Fruit fly (Drosophila melanogaster) whole organism, embryonic: ENCODE measurements around the gene CG32772.

Source experiments
- ATbp ChIP-seq: fragments of 200-800 bp; sonication (Bioruptor generic); optimal IDR thresholded peaks from 2 replicates; lab custom pipeline; 2017; ENCODE audit warnings: missing biosample characterization, mild to moderate bottlenecking, missing genetic modification characterization, missing genetic modification reagents
- B-H2 ChIP-seq: fragments of 200-800 bp; sonication (Bioruptor generic); optimal IDR thresholded peaks from 2 replicates; lab custom pipeline; 2018; ENCODE audit warnings: missing biosample characterization, mild to moderate bottlenecking, missing genetic modification characterization
- CG11247 ChIP-seq: fragments of 200-800 bp; sonication (Bioruptor generic); IDR thresholded peaks from 2 replicates; pipeline ENCODE4 v1.3.6; 2022; ENCODE audit warnings: missing biosample characterization, missing genetic modification characterization
- CG12219 ChIP-seq: fragments of 200-800 bp; sonication (Bioruptor generic); optimal IDR thresholded peaks from 3 replicates; lab custom pipeline; 2018; ENCODE audit warnings: missing biosample characterization, mild to moderate bottlenecking, missing genetic modification characterization
- CG12391 ChIP-seq: fragments of 200-800 bp; sonication (Bioruptor generic); optimal IDR thresholded peaks from 3 replicates; lab custom pipeline; 2018; ENCODE audit warnings: missing biosample characterization, mild to moderate bottlenecking, missing genetic modification characterization, moderate library complexity
- CG12942 ChIP-seq: fragments of 200-800 bp; sonication (Bioruptor generic); optimal IDR thresholded peaks from 3 replicates; lab custom pipeline; 2016; ENCODE audit warnings: missing biosample characterization, missing genetic modification characterization
- CG1792 ChIP-seq: fragments of 200-800 bp; sonication (Bioruptor generic); optimal IDR thresholded peaks from 2 replicates; lab custom pipeline; 2016; ENCODE audit warnings: missing biosample characterization, missing genetic modification characterization
- CG31224 ChIP-seq: fragments of 200-800 bp; sonication (Bioruptor generic); IDR thresholded peaks from 2 replicates; pipeline ENCODE4 v1.3.6; 2022; ENCODE audit warnings: missing biosample characterization, missing genetic modification characterization
- CG32772 ChIP-seq: fragments of 200-800 bp; sonication (Bioruptor generic); IDR thresholded peaks from 2 replicates; pipeline ENCODE4 v1.3.6; 2022; ENCODE audit warnings: missing biosample characterization, missing genetic modification characterization
- CG3281 ChIP-seq: fragments of 200-800 bp; sonication (Bioruptor generic); optimal IDR thresholded peaks from 3 replicates; lab custom pipeline; 2017; ENCODE audit warnings: missing biosample characterization, mild to moderate bottlenecking, missing genetic modification characterization
- CG4360 ChIP-seq: fragments of 200-800 bp; sonication (Bioruptor generic); IDR thresholded peaks from 2 replicates; pipeline ENCODE4 v1.3.6; 2022; ENCODE audit warnings: missing biosample characterization, missing genetic modification characterization
- CG8089 ChIP-seq: fragments of 200-800 bp; sonication (Bioruptor generic); optimal IDR thresholded peaks from 3 replicates; lab custom pipeline; 2016; ENCODE audit warnings: missing biosample characterization, missing genetic modification characterization
- CG9727 ChIP-seq: fragments of 200-800 bp; sonication (Bioruptor generic); optimal IDR thresholded peaks from 3 replicates; lab custom pipeline; 2017; ENCODE audit warnings: missing biosample characterization, mild to moderate bottlenecking, missing genetic modification characterization
- Chrac-16 ChIP-seq: fragments of 200-800 bp; sonication (Bioruptor generic); optimal IDR thresholded peaks from 3 replicates; lab custom pipeline; 2016; ENCODE audit warnings: missing biosample characterization, missing genetic modification characterization
- Drgx ChIP-seq: fragments of 200-800 bp; sonication (Bioruptor generic); IDR thresholded peaks from 2 replicates; pipeline ENCODE4 v1.3.6; 2022; ENCODE audit warnings: missing biosample characterization, missing genetic modification characterization
- Ets65A ChIP-seq: fragments of 200-800 bp; sonication (Bioruptor generic); peaks from one replicate; lab custom pipeline; 2016; ENCODE audit warnings: missing biosample characterization, missing genetic modification characterization
- Ets97D ChIP-seq: fragments of 200-800 bp; sonication (Bioruptor generic); optimal IDR thresholded peaks from 3 replicates; lab custom pipeline; 2016; ENCODE audit warnings: missing biosample characterization, missing genetic modification characterization
- HLHmδ ChIP-seq: fragments of 200-800 bp; sonication (Bioruptor generic); optimal IDR thresholded peaks from 2 replicates; lab custom pipeline; 2018; ENCODE audit warnings: missing biosample characterization, mild to moderate bottlenecking, missing genetic modification characterization, moderate library complexity
- Hr39 ChIP-seq: fragments of >200 bp; optimal IDR thresholded peaks from 2 replicates; lab custom pipeline; 2017
- NFAT ChIP-seq: fragments of 200-800 bp; sonication (Bioruptor generic); IDR thresholded peaks from 2 replicates; pipeline ENCODE4 v1.3.6; 2022; ENCODE audit warnings: missing biosample characterization, missing genetic modification characterization
- Nf-YA ChIP-seq: fragments of 200-800 bp; sonication (Bioruptor generic); IDR thresholded peaks from 2 replicates; pipeline ENCODE4 v1.3.6; 2022; ENCODE audit warnings: missing biosample characterization, missing genetic modification characterization
- Nf-YC ChIP-seq: fragments of 200-800 bp; optimal IDR thresholded peaks from 3 replicates; lab custom pipeline; 2019; ENCODE audit warnings: missing biosample characterization, mild to moderate bottlenecking, missing genetic modification characterization, moderate library complexity
- Ptx1 ChIP-seq: fragments of 200-800 bp; sonication (Bioruptor generic); IDR thresholded peaks from 2 replicates; pipeline ENCODE4 v1.3.6; 2022; ENCODE audit warnings: missing biosample characterization, missing genetic modification characterization
- ab ChIP-seq: fragments of 200-800 bp; sonication (Bioruptor generic); optimal IDR thresholded peaks from 2 replicates; lab custom pipeline; 2016; ENCODE audit warnings: missing biosample characterization, missing genetic modification characterization
- ash1 ChIP-seq: fragments of 200-800 bp; sonication (Bioruptor generic); optimal IDR thresholded peaks from 2 replicates; lab custom pipeline; 2018; ENCODE audit warnings: missing biosample characterization, mild to moderate bottlenecking, missing genetic modification characterization
- bbx ChIP-seq: fragments of 200-800 bp; sonication (Bioruptor generic); IDR thresholded peaks from 2 replicates; pipeline ENCODE4 v1.3.6; 2022; ENCODE audit warnings: missing biosample characterization, missing genetic modification characterization; ENCODE audit not compliant: partially characterized antibody
- bigmax ChIP-seq: fragments of 200-800 bp; sonication (Bioruptor generic); optimal IDR thresholded peaks from 2 replicates; lab custom pipeline; 2018; ENCODE audit warnings: missing biosample characterization, mild to moderate bottlenecking, missing genetic modification characterization
- bowl ChIP-seq: fragments of 200-800 bp; sonication (Bioruptor generic); IDR thresholded peaks from 2 replicates; pipeline ENCODE4 v1.3.6; 2022; ENCODE audit warnings: missing biosample characterization, missing genetic modification characterization
- danr ChIP-seq: fragments of 200-800 bp; sonication (Bioruptor generic); IDR thresholded peaks from 2 replicates; pipeline ENCODE4 v1.3.6; 2022; ENCODE audit warnings: missing biosample characterization, missing genetic modification characterization
- dm ChIP-seq: fragments of 200-800 bp; sonication (Bioruptor generic); optimal IDR thresholded peaks from 3 replicates; lab custom pipeline; 2016; ENCODE audit warnings: missing biosample characterization, missing genetic modification characterization
- exex ChIP-seq: fragments of 200-800 bp; sonication (Bioruptor generic); optimal IDR thresholded peaks from 4 replicates; lab custom pipeline; 2018; ENCODE audit warnings: missing biosample characterization, mild to moderate bottlenecking, missing genetic modification characterization, moderate library complexity
- ftz-f1 ChIP-seq: fragments of 200-800 bp; sonication (Bioruptor generic); optimal IDR thresholded peaks from 2 replicates; lab custom pipeline; 2016; ENCODE audit warnings: missing biosample characterization, missing genetic modification characterization
- mam ChIP-seq: fragments of 200-800 bp; sonication (Bioruptor generic); optimal IDR thresholded peaks from 3 replicates; lab custom pipeline; 2016; ENCODE audit warnings: missing biosample characterization, missing genetic modification characterization
- nerfin-1 ChIP-seq: fragments of 200-800 bp; sonication (Bioruptor generic); optimal IDR thresholded peaks from 3 replicates; lab custom pipeline; 2019; ENCODE audit warnings: missing biosample characterization, mild to moderate bottlenecking, missing genetic modification characterization, moderate library complexity
- odd ChIP-seq: fragments of 200-800 bp; sonication (Bioruptor generic); optimal IDR thresholded peaks from 2 replicates; lab custom pipeline; 2017; ENCODE audit warnings: missing biosample characterization, mild to moderate bottlenecking, missing genetic modification characterization
- p53 ChIP-seq: fragments of 200-800 bp; sonication (Bioruptor generic); optimal IDR thresholded peaks from 2 replicates; lab custom pipeline; 2016; ENCODE audit warnings: missing biosample characterization, missing genetic modification characterization
- pros ChIP-seq: fragments of 200-800 bp; sonication (Bioruptor generic); optimal IDR thresholded peaks from 3 replicates; lab custom pipeline; 2019; ENCODE audit warnings: missing biosample characterization, mild to moderate bottlenecking, missing genetic modification characterization, moderate library complexity
- sens-2 ChIP-seq: fragments of 200-800 bp; sonication (Bioruptor generic); IDR thresholded peaks from 2 replicates; pipeline ENCODE4 v1.3.6; 2022; ENCODE audit warnings: missing biosample characterization, missing genetic modification characterization
- slou ChIP-seq: fragments of 200-800 bp; sonication (Bioruptor generic); optimal IDR thresholded peaks from 3 replicates; lab custom pipeline; 2016; ENCODE audit warnings: missing biosample characterization, missing genetic modification characterization
- toy ChIP-seq: fragments of 200-800 bp; sonication (Bioruptor generic); IDR thresholded peaks from 2 replicates; pipeline ENCODE4 v1.3.6; 2022; ENCODE audit warnings: missing biosample characterization, missing genetic modification characterization
- unc-4 ChIP-seq: fragments of 200-800 bp; sonication (Bioruptor generic); IDR thresholded peaks from 2 replicates; pipeline ENCODE4 v1.3.6; 2022; ENCODE audit warnings: missing biosample characterization, missing genetic modification characterization; ENCODE audit not compliant: partially characterized antibody
- usp ChIP-seq: fragments of >200 bp; optimal IDR thresholded peaks from 2 replicates; lab custom pipeline; 2017; ENCODE audit warnings: missing biosample characterization, missing genetic modification characterization
- wdn ChIP-seq: fragments of 200-800 bp; sonication (Bioruptor generic); IDR thresholded peaks from 2 replicates; pipeline ENCODE4 v1.3.6; 2022; ENCODE audit warnings: missing biosample characterization, missing genetic modification characterization

The CG32772 gene

DNA sequence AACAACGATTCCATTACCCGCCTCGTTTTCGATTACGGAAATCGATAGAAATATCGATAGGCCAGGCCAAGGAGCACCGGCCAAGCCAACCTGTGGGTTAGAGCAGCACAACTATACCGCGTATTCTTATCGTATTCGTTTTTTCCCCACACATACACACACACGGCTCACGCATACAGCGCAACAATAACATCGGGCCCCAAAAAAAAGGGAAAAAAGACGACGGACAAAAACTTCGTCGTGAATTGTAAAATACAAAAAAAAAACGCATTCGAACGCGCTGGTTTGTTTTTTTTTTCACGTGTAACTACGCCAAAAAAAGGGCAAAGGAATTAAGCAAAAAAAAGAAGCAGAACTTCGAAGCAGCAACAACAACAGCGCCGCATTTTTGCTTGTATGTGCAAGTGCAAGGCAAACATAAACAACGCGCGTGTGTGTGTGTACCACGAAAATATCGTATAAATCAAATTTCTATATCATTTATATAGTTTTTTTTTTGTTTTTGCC, at the start of gene CG32772 (continued):
- TF ChIP-seq toy (GFP tag; lab: Robert Waterston, UW), result no peak
- TF ChIP-seq ab (GFP tag; lab: Kevin White, UChicago), result no peak
- TF ChIP-seq exex (tag; lab: Kevin White, UChicago), result no peak
- TF ChIP-seq p53, result no peak
- TF ChIP-seq ATbp (GFP tag; lab: Kevin White, UChicago), result no peak
- no peak for TF ChIP-seq bowl
- TF ChIP-seq sens-2 (GFP tag; lab: Robert Waterston, UW), result no peak
- TF ChIP-seq CG1792 (GFP tag; lab: Kevin White, UChicago), result no peak
- no peak for TF ChIP-seq B-H2 (GFP tag; lab: Kevin White, UChicago)
- TF ChIP-seq HLHmδ (GFP tag; lab: Kevin White, UChicago), result no peak
- no peak for TF ChIP-seq danr
- no peak for TF ChIP-seq CG11247 (GFP tag; lab: Robert Waterston, UW)
- TF ChIP-seq wdn (GFP tag; lab: Robert Waterston, UW), result no peak
- no peak for TF ChIP-seq CG9727
- no peak for TF ChIP-seq ftz-f1
- TF ChIP-seq mam (GFP tag; lab: Kevin White, UChicago), result no peak
- no peak for TF ChIP-seq Ets65A (GFP tag; lab: Kevin White, UChicago)
- TF ChIP-seq Ptx1 (GFP tag; lab: Robert Waterston, UW), result no peak
- peak; percentile 74 for TF ChIP-seq unc-4 (GFP tag; lab: Robert Waterston, UW)
- peak; percentile 78 for TF ChIP-seq CG4360
- no peak for TF ChIP-seq Chrac-16
- no peak for TF ChIP-seq CG3281
- TF ChIP-seq, all 482 proteins: peak for 91

DNA sequence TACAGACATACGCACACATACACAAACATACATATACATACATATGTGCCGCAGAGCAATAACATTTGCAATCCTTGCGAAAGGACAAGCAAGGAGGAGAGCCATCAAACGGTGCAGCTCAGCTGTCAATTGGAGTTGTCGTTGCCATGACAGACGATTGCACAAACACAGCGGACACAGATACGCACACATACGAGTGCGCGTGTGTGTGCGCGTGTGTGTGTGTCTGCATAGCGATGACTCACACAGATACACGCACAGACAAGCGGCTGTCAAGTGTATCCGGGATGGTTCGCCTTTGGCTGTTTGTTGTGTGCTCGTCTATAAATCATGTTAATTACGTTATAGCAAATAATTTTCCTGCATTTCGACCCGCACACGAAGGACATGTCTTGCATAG, 48.6 kb upstream of the CG32772 start:
- TF ChIP-seq Hr39 (lab: Kevin White, UChicago), result peak; percentile 95
- TF ChIP-seq CG31224 (GFP tag; lab: Robert Waterston, UW), result no peak

DNA sequence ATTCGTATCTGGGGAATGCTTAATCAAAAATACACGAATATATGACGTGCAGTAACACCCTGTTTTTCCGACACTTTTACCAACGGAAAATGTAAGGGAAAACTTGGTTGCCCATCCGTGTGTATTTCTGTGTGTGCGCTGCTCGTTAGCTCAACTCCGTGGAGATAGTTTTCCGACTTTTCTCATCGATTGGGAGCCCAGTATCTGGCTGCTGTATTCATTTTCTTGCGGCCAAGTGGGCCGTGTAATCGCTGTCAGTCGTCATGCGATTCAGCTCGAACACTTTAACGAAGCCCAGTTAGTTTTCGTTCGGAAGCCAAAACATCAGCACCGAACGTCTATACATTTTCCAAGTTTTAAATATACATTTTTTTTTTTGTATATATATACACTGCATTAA, 33.5 kb upstream of the CG32772 start, which contains the start of gene boil:
TSS of gene boil (plus strand) at position 301 of the 400 bp plus-strand sequence.
- TF ChIP-seq NFAT (GFP tag; lab: Robert Waterston, UW) (no peak), bigmax (no peak)

DNA sequence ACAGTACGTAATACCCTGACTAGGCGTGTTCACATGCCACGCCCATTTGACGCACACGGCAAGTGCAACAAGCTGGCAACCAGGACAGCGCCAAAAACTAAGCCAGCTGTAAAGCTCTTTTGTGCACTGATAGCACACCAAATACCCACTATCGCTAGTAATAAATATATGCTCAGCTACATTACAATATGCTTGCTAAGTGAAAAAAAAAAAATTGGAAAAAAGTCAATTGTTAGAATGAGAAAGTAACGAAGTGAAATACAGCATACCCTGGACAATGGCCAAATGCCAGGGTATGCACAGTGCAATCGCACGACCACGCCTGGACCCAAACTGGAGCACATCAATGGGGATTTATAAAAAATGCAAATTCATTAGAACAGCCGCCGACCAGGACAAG, 23.0 kb upstream of the CG32772 start:
- TF ChIP-seq dm (no peak), usp (GFP tag; lab: Kevin White, UChicago) (no peak), Ets97D (GFP tag; lab: Kevin White, UChicago) (no peak), nerfin-1 (tag; lab: Kevin White, UChicago) (no peak), CG12219 (GFP tag; lab: Kevin White, UChicago) (no peak), ash1 (no peak), CG12391 (no peak), Nf-YC (tag; lab: Kevin White, UChicago) (no peak), Nf-YA (GFP tag; lab: Robert Waterston, UW) (no peak), bbx (no peak), pros (GFP tag; lab: Kevin White, UChicago) (no peak), Drgx (GFP tag; lab: Robert Waterston, UW) (0 out of 2 replicates have a peak, but pooled peaks have one; percentile 7), CG12942 (no peak), CG32772 (peak; percentile 41; the same call in 1 of the 2 replicates), slou (GFP tag; lab: Kevin White, UChicago) (no peak), odd (no peak), CG8089 (GFP tag; lab: Kevin White, UChicago) (no peak)
